Fruit fly (Drosophila melanogaster) Kc167 (cell line): ENCODE data around the gene CG6569.

Experiments
- Myc ChIP-seq: fragments of >200 bp; optimal IDR thresholded peaks from 2 replicates; lab custom pipeline; 2017; ENCODE audit warnings: missing external identifiers
- Sin3A ChIP-seq: fragments of >200 bp; optimal IDR thresholded peaks from 2 replicates; lab custom pipeline; 2018; ENCODE audit warnings: missing external identifiers

- TF ChIP-seq Sin3A (lab: Kevin White, UChicago) (no peak), Myc (lab: Kevin White, UChicago) (no peak)
Measured at dm6 chr3R:21854574-21855468, 12.9 kb downstream of the CG6569 start.
